Fruit fly (Drosophila melanogaster) whole organism, embryonic: ENCODE data around the gene Hf.

Source experiments
- ATbp ChIP-seq: fragments of 200-800 bp; sonication (Bioruptor generic); optimal IDR thresholded peaks from 2 replicates; lab custom pipeline; 2017; ENCODE audit warnings: missing biosample characterization, mild to moderate bottlenecking, missing genetic modification characterization, missing genetic modification reagents
- Awh ChIP-seq: fragments of 200-800 bp; sonication (Bioruptor generic); IDR thresholded peaks from 2 replicates; pipeline ENCODE4, ENCODE4 v1.3.6; 2022; ENCODE audit warnings: missing biosample characterization, missing genetic modification characterization
- CG10431 ChIP-seq: fragments of 200-800 bp; sonication (Bioruptor generic); optimal IDR thresholded peaks from 3 replicates; lab custom pipeline; 2018; ENCODE audit warnings: missing biosample characterization, mild to moderate bottlenecking, missing genetic modification characterization
- CG10959 ChIP-seq: fragments of 200-800 bp; sonication (Bioruptor generic); IDR thresholded peaks from 2 replicates; pipeline ENCODE4 v1.3.6; 2022; ENCODE audit warnings: missing biosample characterization, missing genetic modification characterization
- CG10979 ChIP-seq: fragments of 200-800 bp; sonication (Bioruptor generic); optimal IDR thresholded peaks from 2 replicates; lab custom pipeline; 2018; ENCODE audit warnings: missing biosample characterization, mild to moderate bottlenecking, missing genetic modification characterization, moderate library complexity
- CG12104 ChIP-seq: fragments of 200-800 bp; sonication (Bioruptor generic); optimal IDR thresholded peaks from 3 replicates; lab custom pipeline; 2016; ENCODE audit warnings: missing biosample characterization, missing genetic modification characterization
- CG1233 ChIP-seq: fragments of 200-800 bp; sonication (Bioruptor generic); optimal IDR thresholded peaks from 4 replicates; lab custom pipeline; 2018; ENCODE audit warnings: missing biosample characterization, mild to moderate bottlenecking, missing genetic modification characterization
- CG16813 ChIP-seq: fragments of 200-800 bp; sonication (Bioruptor generic); IDR thresholded peaks from 3 replicates; pipeline ENCODE4 v1.3.6; 2022; ENCODE audit warnings: missing biosample characterization, missing genetic modification characterization; ENCODE audit not compliant: partially characterized antibody
- CG17359 ChIP-seq: fragments of 200-800 bp; sonication (Bioruptor generic); optimal IDR thresholded peaks from 3 replicates; lab custom pipeline; 2018; ENCODE audit warnings: missing biosample characterization, mild to moderate bottlenecking, missing genetic modification characterization, moderate library complexity
- CG17802 ChIP-seq: fragments of 200-800 bp; sonication (Bioruptor generic); optimal IDR thresholded peaks from 2 replicates; lab custom pipeline; 2018; ENCODE audit warnings: missing biosample characterization, mild to moderate bottlenecking, missing genetic modification characterization, moderate library complexity
- CG2678 ChIP-seq: fragments of 200-800 bp; sonication (Bioruptor generic); optimal IDR thresholded peaks from 3 replicates; lab custom pipeline; 2019; ENCODE audit warnings: missing biosample characterization, mild to moderate bottlenecking, missing genetic modification characterization, moderate library complexity
- CG2875 ChIP-seq: fragments of 200-800 bp; sonication (Bioruptor generic); optimal IDR thresholded peaks from 2 replicates; lab custom pipeline; 2017; ENCODE audit warnings: missing biosample characterization, mild to moderate bottlenecking, missing genetic modification characterization, missing genetic modification reagents
- CG31224 ChIP-seq: fragments of 200-800 bp; sonication (Bioruptor generic); IDR thresholded peaks from 2 replicates; pipeline ENCODE4 v1.3.6; 2022; ENCODE audit warnings: missing biosample characterization, missing genetic modification characterization
- CG32532 ChIP-seq: fragments of 200-800 bp; sonication (Bioruptor generic); IDR thresholded peaks from 2 replicates; pipeline ENCODE4 v1.3.6; 2022; ENCODE audit warnings: missing biosample characterization, missing genetic modification characterization
- CG3726 ChIP-seq: fragments of 200-800 bp; sonication (Bioruptor generic); IDR thresholded peaks from 3 replicates; pipeline ENCODE4, ENCODE4 v1.3.6; 2022; ENCODE audit warnings: missing biosample characterization, missing genetic modification characterization
- CG3847 ChIP-seq: fragments of 200-800 bp; sonication (Bioruptor generic); IDR thresholded peaks from 2 replicates; pipeline ENCODE4 v1.3.6; 2022; ENCODE audit warnings: missing biosample characterization, missing genetic modification characterization
- CG4328 ChIP-seq: fragments of 200-800 bp; sonication (Bioruptor generic); optimal IDR thresholded peaks from 3 replicates; lab custom pipeline; 2017; ENCODE audit warnings: missing biosample characterization, missing genetic modification reagents, missing genetic modification characterization
- CG4360 ChIP-seq: fragments of 200-800 bp; sonication (Bioruptor generic); IDR thresholded peaks from 2 replicates; pipeline ENCODE4 v1.3.6; 2022; ENCODE audit warnings: missing biosample characterization, missing genetic modification characterization
- CG43689 ChIP-seq: fragments of 200-800 bp; sonication (Bioruptor generic); IDR thresholded peaks from 2 replicates; pipeline ENCODE4 v1.3.6; 2022; ENCODE audit warnings: missing biosample characterization, missing genetic modification characterization
- CG4707 ChIP-seq: fragments of 200-800 bp; sonication (Bioruptor generic); optimal IDR thresholded peaks from 2 replicates; lab custom pipeline; 2018; ENCODE audit warnings: missing biosample characterization, mild to moderate bottlenecking, missing genetic modification characterization, moderate library complexity
- CG6689 ChIP-seq: fragments of 200-800 bp; sonication (Bioruptor generic); IDR thresholded peaks from 2 replicates; pipeline ENCODE4 v1.3.6; 2022; ENCODE audit warnings: missing biosample characterization, missing genetic modification characterization
- CG6791 ChIP-seq: fragments of 200-800 bp; sonication (Bioruptor generic); IDR thresholded peaks from 3 replicates; pipeline ENCODE4 v1.3.6; 2022; ENCODE audit warnings: missing biosample characterization, missing genetic modification characterization; ENCODE audit not compliant: partially characterized antibody
- CG6813 ChIP-seq: fragments of 200-800 bp; sonication (Bioruptor generic); optimal IDR thresholded peaks from 2 replicates; lab custom pipeline; 2017; ENCODE audit warnings: missing biosample characterization, missing genetic modification characterization, mild to moderate bottlenecking, moderate library complexity, missing genetic modification reagents
- CG7556 ChIP-seq: fragments of 200-800 bp; sonication (Bioruptor generic); optimal IDR thresholded peaks from 2 replicates; lab custom pipeline; 2017; ENCODE audit warnings: missing biosample characterization, mild to moderate bottlenecking, missing genetic modification characterization
- CG8089 ChIP-seq: fragments of 200-800 bp; sonication (Bioruptor generic); optimal IDR thresholded peaks from 3 replicates; lab custom pipeline; 2016; ENCODE audit warnings: missing biosample characterization, missing genetic modification characterization
- Chrac-16 ChIP-seq: fragments of 200-800 bp; sonication (Bioruptor generic); optimal IDR thresholded peaks from 3 replicates; lab custom pipeline; 2016; ENCODE audit warnings: missing biosample characterization, missing genetic modification characterization
- D19B ChIP-seq: fragments of 200-800 bp; sonication (Bioruptor generic); optimal IDR thresholded peaks from 2 replicates; lab custom pipeline; 2017; ENCODE audit warnings: missing biosample characterization, mild to moderate bottlenecking, missing genetic modification characterization
- E2f2 ChIP-seq: fragments of 200-800 bp; sonication (Bioruptor generic); IDR thresholded peaks from 2 replicates; pipeline ENCODE4 v1.3.6; 2022; ENCODE audit warnings: missing biosample characterization, missing genetic modification characterization
- Fer1 ChIP-seq: fragments of 200-800 bp; sonication (Bioruptor generic); optimal IDR thresholded peaks from 2 replicates; lab custom pipeline; 2017; ENCODE audit warnings: missing biosample characterization, mild to moderate bottlenecking, missing genetic modification characterization
- HHEX ChIP-seq: fragments of 200-800 bp; sonication (Bioruptor generic); optimal IDR thresholded peaks from 3 replicates; lab custom pipeline; 2017; ENCODE audit warnings: missing biosample characterization, mild to moderate bottlenecking, missing genetic modification characterization, missing genetic modification reagents
- Lhr ChIP-seq: fragments of 200-800 bp; sonication (Bioruptor generic); optimal IDR thresholded peaks from 3 replicates; lab custom pipeline; 2017; ENCODE audit warnings: mild to moderate bottlenecking, missing biosample characterization, missing genetic modification reagents, missing genetic modification characterization
- Med ChIP-seq: fragments of 200-800 bp; sonication (Bioruptor generic); peaks from one replicate; lab custom pipeline; 2016; ENCODE audit warnings: missing biosample characterization, missing genetic modification characterization, mild to moderate bottlenecking, inconsistent platforms, moderate library complexity
- Rfx ChIP-seq: fragments of 200-800 bp; sonication (Bioruptor generic); IDR thresholded peaks from 2 replicates; pipeline ENCODE4 v1.3.6; 2022; ENCODE audit warnings: missing biosample characterization, missing genetic modification characterization
- amos ChIP-seq: fragments of 200-800 bp; sonication (Bioruptor generic); IDR thresholded peaks from 2 replicates; pipeline ENCODE4 v1.3.6; 2022; ENCODE audit warnings: missing biosample characterization, missing genetic modification characterization; ENCODE audit not compliant: partially characterized antibody
- ase ChIP-seq: fragments of 200-800 bp; sonication (Bioruptor generic); IDR thresholded peaks from 3 replicates; pipeline ENCODE4 v1.3.6; 2022; ENCODE audit warnings: missing biosample characterization, missing genetic modification characterization
- bsh ChIP-seq, 2 experiments: fragments of 200-800 bp; sonication (Bioruptor generic); optimal IDR thresholded peaks; 2 replicates each; lab custom pipeline; 2017 to 2018; ENCODE audit warnings: mild to moderate bottlenecking in 2 of 2, missing biosample characterization in 2 of 2, missing genetic modification characterization in 2 of 2, moderate library complexity in 1 of 2
- chif ChIP-seq, 2 experiments: fragments of 200-800 bp; sonication (Bioruptor generic); optimal IDR thresholded peaks; 3 replicates each; lab custom pipeline; 2016; ENCODE audit warnings: missing biosample characterization in 2 of 2, missing genetic modification characterization in 2 of 2
- cwo ChIP-seq: fragments of 200-800 bp; sonication (Bioruptor generic); optimal IDR thresholded peaks from 3 replicates; lab custom pipeline; 2017; ENCODE audit warnings: missing biosample characterization, missing genetic modification characterization, mild to moderate bottlenecking, moderate library complexity, missing genetic modification reagents
- da ChIP-seq: fragments of 200-800 bp; sonication (Bioruptor generic); optimal IDR thresholded peaks from 2 replicates; lab custom pipeline; 2016; ENCODE audit warnings: missing biosample characterization, missing genetic modification characterization
- danr ChIP-seq: fragments of 200-800 bp; sonication (Bioruptor generic); IDR thresholded peaks from 2 replicates; pipeline ENCODE4 v1.3.6; 2022; ENCODE audit warnings: missing biosample characterization, missing genetic modification characterization
- dmrt99B ChIP-seq: fragments of 200-800 bp; sonication (Bioruptor generic); optimal IDR thresholded peaks from 2 replicates; lab custom pipeline; 2018; ENCODE audit warnings: missing biosample characterization, mild to moderate bottlenecking, missing genetic modification characterization, moderate library complexity
- ewg ChIP-seq: fragments of 200-800 bp; sonication (Bioruptor generic); optimal IDR thresholded peaks from 3 replicates; lab custom pipeline; 2017; ENCODE audit warnings: mild to moderate bottlenecking, missing biosample characterization, missing genetic modification reagents, missing genetic modification characterization
- fd102C ChIP-seq: fragments of 200-800 bp; sonication (Bioruptor generic); optimal IDR thresholded peaks from 2 replicates; lab custom pipeline; 2018; ENCODE audit warnings: missing biosample characterization, mild to moderate bottlenecking, missing genetic modification characterization, moderate library complexity
- fd64A ChIP-seq: fragments of 200-800 bp; sonication (Bioruptor generic); optimal IDR thresholded peaks from 3 replicates; lab custom pipeline; 2018; ENCODE audit warnings: missing biosample characterization, mild to moderate bottlenecking, missing genetic modification characterization
- ham ChIP-seq: fragments of 200-800 bp; sonication (Bioruptor generic); IDR thresholded peaks from 2 replicates; pipeline ENCODE4 v1.3.6; 2022; ENCODE audit warnings: missing biosample characterization, missing genetic modification characterization
- tgo ChIP-seq: fragments of 200-800 bp; sonication (Bioruptor generic); IDR thresholded peaks from 3 replicates; pipeline ENCODE4 v1.3.6; 2022; ENCODE audit warnings: missing biosample characterization, missing genetic modification characterization
- trem ChIP-seq: fragments of 200-800 bp; optimal IDR thresholded peaks from 3 replicates; lab custom pipeline; 2019; ENCODE audit warnings: missing biosample characterization, mild to moderate bottlenecking, missing genetic modification characterization, moderate library complexity
- ttk ChIP-seq: fragments of 200-800 bp; sonication (Bioruptor generic); IDR thresholded peaks from 2 replicates; pipeline ENCODE4 v2.1.2; 2022; ENCODE audit warnings: missing biosample characterization, missing genetic modification characterization
- unpg ChIP-seq: fragments of 200-800 bp; sonication (Bioruptor generic); optimal IDR thresholded peaks from 3 replicates; lab custom pipeline; 2018; ENCODE audit warnings: missing biosample characterization, mild to moderate bottlenecking, missing genetic modification characterization, moderate library complexity
- wek ChIP-seq: fragments of 200-800 bp; sonication (Bioruptor generic); optimal IDR thresholded peaks from 3 replicates; lab custom pipeline; 2018; ENCODE audit warnings: missing biosample characterization, mild to moderate bottlenecking, missing genetic modification characterization, moderate library complexity
- zfh2 ChIP-seq: fragments of 200-800 bp; sonication (Bioruptor generic); optimal IDR thresholded peaks from 2 replicates; lab custom pipeline; 2016; ENCODE audit warnings: missing biosample characterization, missing genetic modification characterization

Gene Hf

DNA sequence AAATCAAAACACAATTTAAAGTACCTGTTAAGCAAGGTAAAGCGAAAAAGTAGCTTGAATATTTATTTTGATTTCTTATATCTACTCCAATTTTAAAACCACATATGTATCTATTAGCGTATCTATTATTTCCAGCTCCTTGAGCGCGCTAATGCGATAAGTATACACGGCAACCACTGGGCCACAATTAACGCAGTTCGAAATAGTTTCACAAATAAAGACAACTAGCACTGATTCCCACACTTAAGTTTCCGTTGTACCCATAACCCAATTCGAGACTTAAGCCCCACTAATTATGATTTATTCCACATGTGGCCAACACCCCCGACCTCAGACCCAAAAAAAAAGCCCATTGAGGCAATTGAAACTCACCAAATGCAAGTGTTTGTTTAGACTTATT lies 49.0 kb upstream of the Hf start (continued):
- TF ChIP-seq CG43689 (GFP tag; lab: Robert Waterston, UW) = no peak
- no peak for TF ChIP-seq amos
- TF ChIP-seq CG17802 = no peak
- TF ChIP-seq CG17359 (tag; lab: Kevin White, UChicago) = peak; percentile 6
- TF ChIP-seq Med (GFP tag; lab: Kevin White, UChicago) = peak; percentile 59
- no peak for TF ChIP-seq cwo (GFP tag; lab: Kevin White, UChicago)
- TF ChIP-seq Chrac-16 (GFP tag; lab: Kevin White, UChicago) = no peak
- no peak for TF ChIP-seq trem (tag; lab: Kevin White, UChicago)
- no peak for TF ChIP-seq Lhr (GFP tag; lab: Kevin White, UChicago)
- TF ChIP-seq Fer1 (GFP tag; lab: Kevin White, UChicago) = peak; percentile 45
- peak; percentile 23 for TF ChIP-seq CG2875
- TF ChIP-seq CG10431 = peak; percentile 15
- no peak for TF ChIP-seq CG31224 (GFP tag; lab: Robert Waterston, UW)
- TF ChIP-seq Rfx (GFP tag; lab: Robert Waterston, UW) = no peak
- TF ChIP-seq fd102C = no peak
- TF ChIP-seq CG4360 (GFP tag; lab: Robert Waterston, UW) = no peak
- no peak for TF ChIP-seq CG6791 (GFP tag; lab: Robert Waterston, UW)
- peak in 1 of 2 experiments; percentile 18 for TF ChIP-seq bsh (GFP tag; optimal IDR thresholded peaks at IDR 0.05; lab: Kevin White, UChicago)
- no peak for TF ChIP-seq zfh2 (GFP tag; lab: Kevin White, UChicago)
- TF ChIP-seq CG12104 = no peak
- TF ChIP-seq ATbp (GFP tag; lab: Kevin White, UChicago) = peak; percentile 64
- TF ChIP-seq CG1233 (GFP tag; lab: Kevin White, UChicago) = peak; percentile 19
- peak; percentile 39 for TF ChIP-seq CG2678 (tag; lab: Kevin White, UChicago)
- TF ChIP-seq CG16813 (GFP tag; lab: Robert Waterston, UW) = no peak
- no peak for TF ChIP-seq CG7556 (GFP tag; lab: Kevin White, UChicago)
- TF ChIP-seq da = no peak
- no peak for TF ChIP-seq danr (GFP tag; lab: Robert Waterston, UW)
- TF ChIP-seq D19B (GFP tag; lab: Kevin White, UChicago) = no peak
- TF ChIP-seq wek (GFP tag; lab: Kevin White, UChicago) = peak; percentile 55
- TF ChIP-seq CG4707 (GFP tag; lab: Kevin White, UChicago) = peak; percentile 22
- TF ChIP-seq unpg (GFP tag; lab: Kevin White, UChicago) = peak; percentile 5
- no peak for TF ChIP-seq CG3726 (GFP tag; lab: Robert Waterston, UW)
- 0 out of 2 replicates have a peak, but pooled peaks have one; percentile 51 for TF ChIP-seq Awh (GFP tag; lab: Robert Waterston, UW)
- TF ChIP-seq fd64A (GFP tag; lab: Kevin White, UChicago) = peak; percentile 30
- TF ChIP-seq dmrt99B (tag; lab: Kevin White, UChicago) = peak; percentile 30
- TF ChIP-seq ham = no peak
- peak; percentile 13 for TF ChIP-seq HHEX
- no peak for TF ChIP-seq CG3847 (GFP tag; lab: Robert Waterston, UW)
- no peak for TF ChIP-seq ttk (GFP tag; lab: Robert Waterston, UW)
- no peak for TF ChIP-seq chif (GFP tag; optimal IDR thresholded peaks at IDR 0.05; lab: Kevin White, UChicago)
- TF ChIP-seq CG6689 (GFP tag; lab: Robert Waterston, UW) = no peak
- TF ChIP-seq ase (GFP tag; lab: Robert Waterston, UW) = no peak
- TF ChIP-seq CG32532 = no peak
- TF ChIP-seq CG6813 (GFP tag; lab: Kevin White, UChicago) = peak; percentile 1
- TF ChIP-seq CG4328 (GFP tag; lab: Kevin White, UChicago) = peak; percentile 35
- no peak for TF ChIP-seq ewg (GFP tag; lab: Kevin White, UChicago)
- no peak for TF ChIP-seq CG10979 (tag; lab: Kevin White, UChicago)
- no peak for TF ChIP-seq tgo (GFP tag; lab: Robert Waterston, UW)
- no peak for TF ChIP-seq E2f2 (GFP tag; lab: Robert Waterston, UW)
- TF ChIP-seq CG8089 = no peak
- no peak for TF ChIP-seq CG10959 (GFP tag; lab: Robert Waterston, UW)
